Worm (Caenorhabditis elegans): ENCODE measurements around the gene hpo-34.
A peak's percentile ranks its signal among the peaks of the same experiment; 100 is the strongest.

DNA sequence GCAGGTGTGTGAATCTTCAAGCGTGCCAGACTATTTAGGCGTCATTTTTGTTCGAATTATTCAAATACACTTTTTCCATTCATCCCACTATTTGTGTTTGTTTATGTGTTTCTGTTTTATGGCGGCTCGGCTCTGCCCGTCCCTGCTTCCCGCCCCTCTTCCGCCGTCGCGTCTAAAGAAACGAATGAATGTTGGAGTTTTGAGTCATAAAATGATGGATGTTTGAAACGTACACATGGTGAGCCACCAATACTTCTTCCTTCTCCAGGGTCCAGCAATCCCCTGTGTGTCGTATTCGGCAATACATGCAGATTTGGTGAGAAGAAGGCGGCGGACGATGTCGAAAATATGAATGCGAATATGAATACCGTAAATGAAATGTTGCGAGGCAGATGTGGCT lies 55.9 kb downstream of the hpo-34 start:
- TF ChIP-seq fkh-10 (GFP tag; optimal IDR thresholded peaks at IDR 0.05) (no peak), dve-1 (tag; optimal IDR thresholded peaks at IDR 0.05) (peak; percentile 21), unc-3 (GFP tag; conservative IDR thresholded peaks at IDR 0.05) (no peak), unc-3 (tag; optimal IDR thresholded peaks at IDR 0.05) (no peak), tbx-2 (tag; optimal IDR thresholded peaks at IDR 0.05) (no peak)
